Fruit fly (Drosophila melanogaster) S2 (cell line): ENCODE results near the gene CG13117.

ENCODE experiments used
- CG8478 ChIP-seq: fragments of >200 bp; optimal IDR thresholded peaks from 2 replicates; lab custom pipeline; 2018
- CTCF ChIP-seq, 2 experiments: fragments of >200 bp; optimal IDR thresholded peaks; 2 replicates each; lab custom pipeline; 2018

Gene CG13117

DNA sequence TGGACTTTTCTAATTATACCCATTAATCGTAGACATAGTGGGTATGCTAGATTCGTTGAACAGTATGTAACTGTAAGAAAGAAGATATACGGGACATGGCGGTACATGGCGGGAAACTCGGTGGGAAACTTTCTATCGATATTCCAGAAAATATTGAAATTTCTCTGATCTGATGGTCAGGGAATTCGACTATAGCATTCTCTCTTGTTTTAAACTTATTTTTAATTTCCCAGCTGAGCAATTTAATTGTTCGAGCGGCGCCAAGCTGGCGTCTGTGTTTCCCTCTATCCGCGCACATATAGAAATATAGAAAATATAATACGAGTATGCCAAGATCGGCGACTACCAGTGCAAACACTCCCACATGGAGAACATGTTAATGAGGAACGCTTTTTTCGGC, 42.7 kb downstream of the CG13117 start:
- TF ChIP-seq CG8478 (lab: Kevin White, UChicago) (no peak), CTCF (optimal IDR thresholded peaks at IDR 0.05; lab: Kevin White, UChicago) (no peak)

DNA sequence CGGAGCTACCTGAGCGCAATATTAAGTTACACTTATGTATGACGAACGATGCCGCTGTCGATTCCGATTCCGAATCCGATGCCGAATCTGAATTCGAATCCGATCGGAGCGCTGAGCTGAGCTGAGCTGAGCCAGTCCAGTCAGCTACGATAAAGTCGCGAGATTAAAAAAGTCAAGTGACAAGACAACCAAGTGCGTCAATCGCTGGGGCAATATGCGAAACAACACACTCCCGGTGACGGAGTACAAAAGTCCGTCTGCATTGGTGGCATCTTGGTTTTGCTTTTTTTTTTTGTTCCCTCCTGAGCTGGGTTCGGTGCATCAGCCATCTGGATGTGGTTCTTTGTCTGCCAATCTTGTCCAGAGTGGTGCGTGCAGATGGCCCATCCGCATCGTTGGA, 43.3 kb downstream of the CG13117 start:
- TF ChIP-seq CG8478 (lab: Kevin White, UChicago) (no peak), CTCF (optimal IDR thresholded peaks at IDR 0.05; lab: Kevin White, UChicago) (no peak)

DNA sequence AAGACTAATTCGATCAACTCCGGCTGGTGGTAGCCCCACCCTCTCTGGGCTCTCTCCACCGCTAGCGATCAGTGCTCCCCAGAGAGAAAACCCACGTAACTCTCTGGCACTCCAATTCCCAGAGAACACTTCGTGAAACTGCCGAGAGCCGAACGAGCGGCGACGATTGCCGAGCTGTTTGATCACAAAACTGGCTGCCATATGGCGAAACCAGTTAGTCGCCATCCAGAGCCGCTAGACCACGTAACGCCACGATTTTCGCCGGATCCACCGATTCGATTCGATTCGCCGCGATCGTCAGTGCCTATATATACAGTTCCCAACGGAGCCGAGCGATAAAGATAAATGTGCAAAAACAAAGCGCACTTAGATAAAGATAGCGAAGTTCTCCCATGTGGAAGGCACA, 45.7 kb downstream of the CG13117 start, which contains the start of gene IP3K1:
Gene IP3K1 (plus strand): TSS at position 209 of the 406 bp plus-strand sequence.
- TF ChIP-seq CTCF (optimal IDR thresholded peaks at IDR 0.05; lab: Kevin White, UChicago) (no peak), CG8478 (lab: Kevin White, UChicago) (no peak)

DNA sequence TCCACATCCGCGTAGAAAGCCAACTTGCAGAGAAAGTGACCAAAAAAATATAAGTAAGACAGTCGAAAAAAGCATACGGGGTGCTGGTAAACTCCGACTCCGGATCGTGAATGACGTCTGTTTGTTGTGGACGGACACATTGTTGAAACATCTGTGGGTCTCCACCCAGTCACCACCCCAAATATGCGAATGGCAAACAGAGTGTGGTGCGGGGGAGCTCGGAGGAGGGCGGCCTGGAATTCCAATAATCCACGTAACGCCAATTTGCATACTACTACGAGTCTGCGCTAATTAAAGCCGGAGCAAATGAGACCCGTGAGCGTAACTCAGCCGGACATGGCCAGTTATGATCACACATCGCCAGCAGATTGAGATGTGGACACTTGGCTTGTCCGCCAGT, 46.7 kb downstream of the CG13117 start:
- TF ChIP-seq CTCF (optimal IDR thresholded peaks at IDR 0.05; lab: Kevin White, UChicago): no peak
- TF ChIP-seq CG8478 (lab: Kevin White, UChicago): no peak

DNA sequence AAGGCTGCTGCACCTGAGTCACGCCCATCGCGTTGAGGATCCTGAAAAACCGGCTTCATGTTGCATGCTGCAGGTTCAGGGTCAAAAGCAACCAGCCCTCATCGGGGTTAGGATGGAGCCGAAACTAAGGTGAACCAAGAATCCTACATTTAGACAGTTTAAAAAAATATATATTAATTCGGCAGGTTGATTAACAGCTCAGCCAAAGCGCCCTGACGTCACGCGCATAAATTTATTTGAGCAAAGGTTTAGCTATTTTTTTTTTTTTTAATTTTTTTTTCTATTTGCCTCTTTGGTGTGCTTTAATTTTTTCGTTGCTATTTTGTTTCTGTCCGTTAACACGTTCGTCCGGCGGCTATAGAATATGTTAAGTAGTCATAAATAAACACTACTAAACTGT, 48.0 kb downstream of the CG13117 start:
- no peak for TF ChIP-seq CTCF (optimal IDR thresholded peaks at IDR 0.05; lab: Kevin White, UChicago)
- TF ChIP-seq CG8478 (lab: Kevin White, UChicago): no peak

DNA sequence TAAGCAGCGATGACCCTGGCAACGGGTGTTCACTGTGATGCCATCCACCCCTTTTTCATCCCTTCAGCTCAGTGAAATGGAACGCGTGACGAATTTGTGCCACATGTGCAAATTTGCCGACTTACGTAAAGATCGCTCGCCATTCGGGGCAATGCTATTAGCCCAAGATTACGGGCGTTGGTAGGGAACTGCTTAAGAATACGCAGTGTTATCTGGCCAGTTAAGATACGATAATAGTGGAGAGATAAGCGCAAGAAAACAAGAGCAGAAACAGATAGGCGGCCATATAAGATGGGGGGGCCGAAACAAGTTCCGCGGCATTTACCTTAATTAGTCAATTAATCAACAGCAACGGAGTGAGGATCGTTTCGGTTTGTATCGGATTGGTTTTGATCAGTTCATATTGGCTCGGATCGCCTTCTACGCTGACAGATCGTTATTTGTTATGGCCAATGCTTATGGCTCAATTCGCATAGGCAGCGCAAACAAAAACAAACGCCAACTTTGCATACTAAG, 49.5 kb downstream of the CG13117 start:
- TF ChIP-seq CTCF (optimal IDR thresholded peaks at IDR 0.05; lab: Kevin White, UChicago): no peak
- no peak for TF ChIP-seq CG8478 (lab: Kevin White, UChicago)
